Fruit fly (Drosophila melanogaster): ENCODE data around the gene Syt12.

DNA sequence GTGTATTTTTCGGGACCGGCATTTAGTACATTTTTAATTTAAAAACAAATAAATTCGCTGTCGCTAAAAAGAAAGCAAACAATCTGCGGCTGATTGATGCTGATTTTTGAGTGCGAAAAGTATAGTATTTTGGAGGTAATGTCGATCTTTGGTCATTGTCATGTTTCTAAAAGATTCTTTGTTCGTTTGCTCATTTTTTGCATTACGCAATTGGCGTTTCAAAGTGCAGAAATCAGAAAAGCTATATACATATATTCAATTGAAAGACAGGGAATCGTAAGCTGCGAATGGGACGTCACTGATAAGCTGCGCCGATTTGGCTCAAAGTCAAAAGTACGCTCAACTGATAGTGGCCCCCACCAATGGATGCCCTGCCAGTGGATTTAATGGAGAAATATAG is 13.5 kb downstream of the Syt12 start:
- TF ChIP-seq Hr83 (GFP tag; optimal IDR thresholded peaks at IDR 0.05; ENCODE audit: poor library complexity, severe bottlenecking) (no peak), Jra (GFP tag; optimal IDR thresholded peaks at IDR 0.05) (no peak), sv (GFP tag; optimal IDR thresholded peaks at IDR 0.05) (no peak), Mio (GFP tag; optimal IDR thresholded peaks at IDR 0.05) (no peak), ey (GFP tag; optimal IDR thresholded peaks at IDR 0.05) (no peak), tai (GFP tag; optimal IDR thresholded peaks at IDR 0.05) (no peak), h (GFP tag; optimal IDR thresholded peaks at IDR 0.05) (no peak), lola (GFP tag; optimal IDR thresholded peaks at IDR 0.05) (no peak), fru (GFP tag; optimal IDR thresholded peaks at IDR 0.05) (no peak), Hr78 (GFP tag; optimal IDR thresholded peaks at IDR 0.05) (no peak), usp (GFP tag; optimal IDR thresholded peaks at IDR 0.05) (no peak), Dfd (GFP tag; optimal IDR thresholded peaks at IDR 0.05) (no peak), woc (GFP tag; optimal IDR thresholded peaks at IDR 0.05) (no peak), CG32264 (GFP tag; optimal IDR thresholded peaks at IDR 0.05) (no peak)

Data from whole organism, wandering third instar larva.